Fruit fly (Drosophila melanogaster): ENCODE measurements around the gene CG3634.
A peak's percentile ranks its signal among the peaks of the same experiment; 100 is the strongest.

DNA sequence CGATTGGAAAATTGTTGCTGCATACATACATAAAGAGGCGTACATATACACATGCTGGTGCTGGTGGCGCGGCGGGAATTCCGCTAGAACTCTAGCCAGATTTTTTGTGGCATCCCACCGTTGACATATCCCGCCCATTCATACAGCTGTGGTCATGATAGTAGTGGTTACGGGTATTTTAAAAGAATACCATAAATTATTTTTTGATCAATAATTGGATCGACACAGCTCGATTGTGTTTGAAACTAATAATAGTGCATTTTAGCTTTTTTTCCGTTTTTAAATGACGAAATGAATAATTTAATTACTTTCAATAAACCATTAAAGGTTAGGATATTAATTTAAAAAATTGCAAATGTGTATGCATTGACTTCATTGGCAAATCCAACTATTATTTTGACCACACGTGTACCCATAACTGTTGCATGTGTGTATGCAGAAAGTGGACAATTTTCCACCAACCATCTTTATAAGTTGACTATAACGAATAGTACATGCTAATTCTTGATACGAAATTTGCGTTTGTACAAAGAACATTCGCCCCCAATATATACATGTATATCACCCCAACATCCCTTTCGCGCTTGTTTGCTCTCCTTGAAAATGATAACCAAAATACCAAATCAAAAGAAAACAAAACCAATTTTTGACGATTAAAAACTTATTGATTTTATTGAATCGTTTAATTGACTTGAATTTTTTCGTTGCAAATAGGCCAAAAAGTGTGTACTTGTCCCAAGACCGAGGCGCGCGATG lies 37.0 kb downstream of the CG3634 start:
- TF ChIP-seq Hr38 (GFP tag; optimal IDR thresholded peaks at IDR 0.05) (no peak), CG34406 (GFP tag; optimal IDR thresholded peaks at IDR 0.05) (peak; percentile 65), Lpt (GFP tag; optimal IDR thresholded peaks at IDR 0.05) (peak; percentile 56), net (GFP tag; optimal IDR thresholded peaks at IDR 0.05) (peak; percentile 90), Blimp-1 (GFP tag; optimal IDR thresholded peaks at IDR 0.05) (no peak), esn (GFP tag; optimal IDR thresholded peaks at IDR 0.05) (peak; percentile 86), Hr39 (GFP tag; optimal IDR thresholded peaks at IDR 0.05) (peak; percentile 81), CG3032 (tag; optimal IDR thresholded peaks at IDR 0.05) (peak; percentile 72), topi (GFP tag; optimal IDR thresholded peaks at IDR 0.05) (peak; percentile 87), CG16779 (tag; optimal IDR thresholded peaks at IDR 0.05) (peak; percentile 51), CG10631 (GFP tag; optimal IDR thresholded peaks at IDR 0.05) (peak; percentile 72)
